Fruit fly (Drosophila melanogaster) whole organism, pupa: ENCODE data around the gene Dnaaf4.

Source experiments
- CG10348 ChIP-seq: fragments of 200-800 bp; sonication (Bioruptor generic); IDR thresholded peaks from 2 replicates; pipeline ENCODE4 v1.3.6; 2022; ENCODE audit warnings: missing biosample characterization, missing genetic modification characterization
- CG12605 ChIP-seq: fragments of 200-800 bp; sonication (Bioruptor generic); IDR thresholded peaks from 2 replicates; pipeline ENCODE4 v1.3.6; 2022; ENCODE audit warnings: missing biosample characterization, missing genetic modification characterization
- CG13204 ChIP-seq: fragments of 200-800 bp; sonication (Bioruptor generic); optimal IDR thresholded peaks from 2 replicates; lab custom pipeline; 2018; ENCODE audit warnings: missing biosample characterization, mild to moderate bottlenecking, missing genetic modification characterization, moderate library complexity
- CG14655 ChIP-seq: fragments of 200-800 bp; sonication (Bioruptor generic); optimal IDR thresholded peaks from 3 replicates; lab custom pipeline; 2017; ENCODE audit warnings: mild to moderate bottlenecking, missing biosample characterization, missing genetic modification reagents, missing genetic modification characterization
- CG15710 ChIP-seq: fragments of 200-800 bp; sonication (Bioruptor generic); optimal IDR thresholded peaks from 2 replicates; lab custom pipeline; 2018; ENCODE audit warnings: missing biosample characterization, mild to moderate bottlenecking, missing genetic modification characterization, moderate library complexity
- CG17806 ChIP-seq: fragments of 200-800 bp; sonication (Bioruptor generic); optimal IDR thresholded peaks from 2 replicates; lab custom pipeline; 2018; ENCODE audit warnings: missing biosample characterization, mild to moderate bottlenecking, missing genetic modification characterization, moderate library complexity
- CG32121 ChIP-seq: fragments of 200-800 bp; sonication (Bioruptor generic); IDR thresholded peaks from 2 replicates; pipeline ENCODE4 v1.3.6; 2022; ENCODE audit warnings: missing biosample characterization, missing genetic modification characterization
- CG34367 ChIP-seq: fragments of 200-800 bp; sonication (Bioruptor generic); optimal IDR thresholded peaks from 2 replicates; lab custom pipeline; 2018; ENCODE audit warnings: missing biosample characterization, mild to moderate bottlenecking, missing genetic modification characterization
- CG4496 ChIP-seq: fragments of 200-800 bp; sonication (Bioruptor generic); IDR thresholded peaks from 3 replicates; pipeline ENCODE4 v1.3.6; 2022; ENCODE audit warnings: missing biosample characterization, missing genetic modification characterization
- CG8159 ChIP-seq: fragments of 200-800 bp; sonication (Bioruptor generic); optimal IDR thresholded peaks from 3 replicates; lab custom pipeline; 2018; ENCODE audit warnings: missing biosample characterization, mild to moderate bottlenecking, missing genetic modification characterization, moderate library complexity
- CG8301 ChIP-seq: fragments of 200-800 bp; sonication (Bioruptor generic); optimal IDR thresholded peaks from 2 replicates; lab custom pipeline; 2018; ENCODE audit warnings: missing biosample characterization, mild to moderate bottlenecking, missing genetic modification characterization
- CG9948 ChIP-seq: fragments of 200-800 bp; sonication (Bioruptor generic); optimal IDR thresholded peaks from 2 replicates; lab custom pipeline; 2018; ENCODE audit warnings: missing biosample characterization, mild to moderate bottlenecking, missing genetic modification characterization, moderate library complexity
- D1 ChIP-seq: fragments of 200-800 bp; sonication (Bioruptor generic); optimal IDR thresholded peaks from 2 replicates; lab custom pipeline; 2018; ENCODE audit warnings: missing biosample characterization, mild to moderate bottlenecking, missing genetic modification characterization, moderate library complexity
- EcR ChIP-seq: fragments of 200-800 bp; sonication (Bioruptor generic); optimal IDR thresholded peaks from 3 replicates; lab custom pipeline; 2019; ENCODE audit warnings: missing biosample characterization, missing genetic modification characterization, mild to moderate bottlenecking, moderate library complexity, missing genetic modification reagents
- Ets98B ChIP-seq: fragments of 200-800 bp; sonication (Bioruptor generic); IDR thresholded peaks from 2 replicates; pipeline ENCODE4 v1.3.6; 2022; ENCODE audit warnings: missing biosample characterization, missing genetic modification characterization
- Pif1A ChIP-seq: fragments of 200-800 bp; sonication (Bioruptor generic); optimal IDR thresholded peaks from 3 replicates; lab custom pipeline; 2016; ENCODE audit warnings: missing biosample characterization, missing genetic modification characterization
- Pif1B ChIP-seq: fragments of 200-800 bp; sonication (Bioruptor generic); optimal IDR thresholded peaks from 3 replicates; lab custom pipeline; 2016; ENCODE audit warnings: missing biosample characterization, missing genetic modification characterization
- Snoo ChIP-seq: fragments of 200-800 bp; sonication (Bioruptor generic); optimal IDR thresholded peaks from 3 replicates; lab custom pipeline; 2017; ENCODE audit warnings: missing biosample characterization, mild to moderate bottlenecking, missing genetic modification characterization, inconsistent platforms
- fd96Ca ChIP-seq: fragments of 200-800 bp; sonication (Bioruptor generic); IDR thresholded peaks from 3 replicates; pipeline ENCODE4 v1.3.6; 2022; ENCODE audit warnings: missing biosample characterization, missing genetic modification characterization
- gl ChIP-seq: fragments of 200-800 bp; sonication (Bioruptor generic); optimal IDR thresholded peaks from 2 replicates; lab custom pipeline; 2018; ENCODE audit warnings: missing biosample characterization, mild to moderate bottlenecking, missing genetic modification characterization
- rn ChIP-seq: fragments of 200-800 bp; sonication (Bioruptor generic); IDR thresholded peaks from 2 replicates; pipeline ENCODE4 v1.3.6; 2022; ENCODE audit warnings: missing biosample characterization, missing genetic modification characterization

Dnaaf4 gene

dm6 chr2L:11121614-11122013, at the start of gene Dnaaf4:
Gene Dnaaf4, minus strand, starts transcription at chr2L:11121714.
- TF ChIP-seq CG10348 (GFP tag; lab: Robert Waterston, UW) (no peak), CG4496 (no peak), CG14655 (GFP tag; lab: Kevin White, UChicago) (no peak), CG9948 (no peak), CG15710 (tag; lab: Kevin White, UChicago) (no peak), CG17806 (no peak), CG8301 (tag; lab: Kevin White, UChicago) (no peak), CG13204 (GFP tag; lab: Kevin White, UChicago) (no peak), Pif1A (GFP tag; lab: Kevin White, UChicago) (no peak), Ets98B (GFP tag; lab: Robert Waterston, UW) (no peak), rn (no peak), D1 (tag; lab: Kevin White, UChicago) (no peak), EcR (GFP tag; lab: Kevin White, UChicago) (no peak), CG12605 (GFP tag; lab: Robert Waterston, UW) (no peak), Snoo (tag; lab: Kevin White, UChicago) (no peak), CG8159 (tag; lab: Kevin White, UChicago) (no peak)
- TF ChIP-seq, all 21 proteins: peak for 0

DNA sequence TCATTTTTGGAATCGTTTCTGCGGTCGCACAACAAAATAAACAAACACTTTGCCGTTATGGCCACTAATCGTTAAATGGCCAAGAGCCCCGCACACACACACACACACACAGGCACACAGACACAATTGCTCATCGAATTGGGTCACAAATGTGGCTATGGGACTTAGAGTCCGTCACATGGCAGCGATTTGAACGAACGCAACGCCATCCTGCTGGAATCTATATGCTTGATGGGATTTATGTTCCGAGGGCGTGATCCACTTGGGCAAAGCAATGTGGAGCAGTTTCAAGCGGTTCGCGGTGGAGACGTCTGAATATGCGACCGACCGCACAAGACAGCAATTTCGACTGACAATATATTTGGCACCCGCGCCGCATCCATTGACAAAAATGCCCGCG, 49.0 kb upstream of the Dnaaf4 start:
- no peak for TF ChIP-seq CG13204 (GFP tag; lab: Kevin White, UChicago)
- no peak for TF ChIP-seq CG34367 (tag; lab: Kevin White, UChicago)
- TF ChIP-seq fd96Ca: no peak
- no peak for TF ChIP-seq D1 (tag; lab: Kevin White, UChicago)
- no peak for TF ChIP-seq CG9948
- no peak for TF ChIP-seq CG12605 (GFP tag; lab: Robert Waterston, UW)
- no peak for TF ChIP-seq CG32121 (GFP tag; lab: Robert Waterston, UW)
- no peak for TF ChIP-seq CG17806
- no peak for TF ChIP-seq CG8301 (tag; lab: Kevin White, UChicago)
- TF ChIP-seq Pif1A (GFP tag; lab: Kevin White, UChicago): no peak

DNA sequence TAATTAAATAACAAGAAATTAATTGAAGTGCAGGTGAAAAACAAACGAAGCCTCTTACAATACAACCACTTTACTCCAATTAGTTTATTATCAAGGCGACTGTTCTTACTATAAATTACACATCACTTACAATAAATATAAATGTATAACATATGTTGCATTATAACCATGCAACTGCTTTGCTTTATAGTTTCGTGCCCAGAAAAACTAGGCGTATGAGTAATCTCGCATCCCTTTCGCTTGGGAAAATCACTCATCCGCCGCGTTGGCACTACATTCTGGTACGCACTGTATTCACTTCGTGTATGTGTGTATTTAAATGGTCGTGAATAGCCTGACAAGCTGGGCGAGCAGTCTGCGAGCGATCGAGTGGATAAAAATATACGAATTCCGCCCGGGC, 48.4 kb upstream of the Dnaaf4 start:
- TF ChIP-seq Ets98B (GFP tag; lab: Robert Waterston, UW) (0 out of 2 replicates have a peak, but pooled peaks have one; percentile 9), D1 (tag; lab: Kevin White, UChicago) (no peak), CG4496 (no peak)

DNA sequence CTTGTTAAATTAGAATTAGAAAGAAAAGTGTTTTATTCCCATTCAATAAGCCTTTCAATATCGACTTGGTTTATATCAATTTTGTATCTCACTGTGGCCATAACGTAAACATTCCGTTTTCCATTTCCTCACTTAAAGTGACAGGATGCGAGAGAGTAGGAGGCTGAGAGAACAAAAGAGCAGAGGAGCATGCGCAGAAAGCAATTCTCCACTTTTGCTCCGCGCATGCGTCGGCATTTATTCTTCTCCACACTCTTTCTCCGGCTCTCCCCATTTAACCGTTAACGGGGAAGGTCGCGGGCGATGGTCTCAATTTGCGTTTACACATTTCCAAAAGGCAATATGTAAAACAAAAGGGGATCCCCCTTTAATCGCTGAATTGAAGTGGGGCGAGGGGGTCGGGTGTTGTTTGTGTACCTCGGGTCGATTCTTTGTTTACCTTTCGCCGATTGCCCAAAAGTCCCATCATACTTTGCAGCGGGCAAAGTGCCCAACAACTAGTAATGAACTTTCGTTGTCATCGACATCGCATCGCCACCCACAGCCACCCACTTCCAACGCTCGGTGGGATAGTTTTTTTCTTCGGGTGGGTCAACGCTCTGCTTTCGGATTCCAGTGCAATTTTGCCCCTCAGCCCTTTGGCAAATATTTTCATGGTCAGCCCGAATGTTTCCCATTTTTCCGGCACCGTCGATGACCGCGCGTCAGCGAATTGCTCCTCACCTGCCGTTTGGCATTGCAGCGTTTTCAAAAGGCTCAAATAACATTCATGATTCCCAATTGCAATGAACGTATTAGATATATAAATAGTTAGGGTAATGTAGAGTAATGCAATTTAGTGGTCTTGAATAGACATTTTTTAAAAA, 47.4 kb upstream of the Dnaaf4 start:
- TF ChIP-seq D1 (tag; lab: Kevin White, UChicago) (no peak), EcR (GFP tag; lab: Kevin White, UChicago) (peak; percentile 44), CG12605 (GFP tag; lab: Robert Waterston, UW) (peak; percentile 6; the same call in 1 of the 2 replicates), CG32121 (GFP tag; lab: Robert Waterston, UW) (no peak), CG14655 (GFP tag; lab: Kevin White, UChicago) (no peak)

dm6 chr2L:11167997-11168396, 46.5 kb upstream of the Dnaaf4 start:
- TF ChIP-seq CG12605 (GFP tag; lab: Robert Waterston, UW) (peak; percentile 79), Pif1A (GFP tag; lab: Kevin White, UChicago) (no peak), fd96Ca (0 out of 3 replicates have a peak, but pooled peaks have one; percentile 29), CG14655 (GFP tag; lab: Kevin White, UChicago) (no peak), CG4496 (0 out of 3 replicates have a peak, but pooled peaks have one; percentile 38)

- TF ChIP-seq EcR (GFP tag; lab: Kevin White, UChicago) (peak; percentile 99), CG14655 (GFP tag; lab: Kevin White, UChicago) (peak; percentile 94), CG8301 (tag; lab: Kevin White, UChicago) (peak; percentile 95), CG12605 (GFP tag; lab: Robert Waterston, UW) (peak; percentile 87), D1 (tag; lab: Kevin White, UChicago) (peak; percentile 57), rn (peak; percentile 94), CG15710 (tag; lab: Kevin White, UChicago) (peak; percentile 90), fd96Ca (peak; percentile 81), CG8159 (tag; lab: Kevin White, UChicago) (peak; percentile 92), Pif1B (peak; percentile 86), Ets98B (GFP tag; lab: Robert Waterston, UW) (peak; percentile 97), CG17806 (peak; percentile 93), CG10348 (GFP tag; lab: Robert Waterston, UW) (peak; percentile 87), Pif1A (GFP tag; lab: Kevin White, UChicago) (peak; percentile 94), CG13204 (GFP tag; lab: Kevin White, UChicago) (no peak), CG4496 (peak; percentile 98), CG9948 (peak; percentile 92), CG32121 (GFP tag; lab: Robert Waterston, UW) (peak; percentile 97), Snoo (tag; lab: Kevin White, UChicago) (peak; percentile 93), CG34367 (tag; lab: Kevin White, UChicago) (peak; percentile 85), gl (tag; lab: Kevin White, UChicago) (peak; percentile 71)
These were observed 33.8 kb upstream of the Dnaaf4 start, which contains the start of gene CG6287 for dm6 chr2L:11155166-11155958. Gene CG6287, minus strand, starts transcription at chr2L:11155721.
